Worm (Caenorhabditis elegans) whole organism, L4/young adult: ENCODE results near the gene mps-2.

Source experiments
- W03F9.2 ChIP-seq: fragments of 150-350 bp; optimal IDR thresholded peaks from 2 replicates; lab custom pipeline; 2014; ENCODE audit warnings: missing biosample characterization, missing genetic modification characterization
- him-1 ChIP-seq: sonication (generic microtip); optimal IDR thresholded peaks from 2 replicates; lab custom pipeline; 2016; ENCODE audit warnings: missing genotype, missing genetic modification reagents, missing genetic modification characterization, missing compliant biosample characterization

ce11 chrII:300977-301772 is 10.8 kb downstream of the mps-2 start, which contains the start of gene K01A2.5:
- TF ChIP-seq him-1 (tag; lab: Kevin White, UChicago) = no peak
- no peak for TF ChIP-seq W03F9.2 (tag; lab: Kevin White, UChicago)
